Worm (Caenorhabditis elegans): ENCODE data around the gene srh-82.

The srh-82 gene

DNA sequence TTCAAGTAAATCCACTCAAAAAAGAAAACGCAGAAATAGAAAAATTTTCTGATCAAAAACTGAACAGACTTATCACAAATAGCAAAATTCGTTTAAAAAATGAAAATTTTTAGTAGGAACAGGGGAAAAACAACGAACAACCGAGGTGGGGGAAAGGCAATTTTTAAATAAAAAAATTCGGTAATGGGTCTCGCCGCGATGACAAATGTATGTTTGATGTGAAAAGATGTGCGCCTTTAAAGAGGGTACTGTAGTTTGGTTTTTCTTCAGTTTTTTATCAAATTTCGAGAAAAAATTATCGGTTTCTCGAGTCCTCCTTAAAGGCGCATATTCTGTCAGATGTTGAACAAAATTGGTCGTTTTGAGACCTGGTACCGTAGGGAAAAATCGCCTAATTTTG lies 21.0 kb upstream of the srh-82 start:
- TF ChIP-seq flt-1 (GFP tag; IDR thresholded peaks at IDR 0.05), result no peak
- TF ChIP-seq T22C8.4 (GFP tag; IDR thresholded peaks at IDR 0.05), result no peak

DNA sequence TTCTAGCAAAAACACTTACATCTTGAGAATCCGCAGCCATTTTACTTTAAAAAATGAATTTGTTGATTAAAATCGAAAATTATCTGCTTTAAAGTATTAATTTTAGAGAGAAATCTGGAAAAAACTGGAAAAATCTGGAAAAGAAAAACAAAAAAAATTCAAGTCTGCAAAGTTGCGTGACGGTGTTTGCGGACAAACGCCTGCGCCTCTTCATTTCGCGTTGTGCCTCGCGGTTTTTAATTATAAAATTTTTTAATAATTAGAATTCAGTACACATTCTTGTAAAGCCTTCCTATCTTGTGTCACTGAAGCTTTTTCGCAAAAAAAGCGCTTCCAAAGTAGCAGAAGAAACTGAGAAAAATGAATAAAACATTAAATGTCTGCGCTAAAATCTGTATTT lies 18.3 kb upstream of the srh-82 start, which contains the start of gene W03F9.1:
W03F9.1 (minus strand) TSS at position 109 of the 400 bp plus-strand sequence.
- no peak for TF ChIP-seq ref-1 (GFP tag; conservative IDR thresholded peaks at IDR 0.05)
- no peak for TF ChIP-seq tab-1 (GFP tag; IDR thresholded peaks at IDR 0.05)
- no peak for TF ChIP-seq ztf-29 (GFP tag; IDR thresholded peaks at IDR 0.05)
- TF ChIP-seq med-1 (GFP tag; optimal IDR thresholded peaks at IDR 0.05; ENCODE audit: insufficient read depth), result no peak
- no peak for TF ChIP-seq T22C8.4 (GFP tag; IDR thresholded peaks at IDR 0.05)
- TF ChIP-seq ztf-23 (GFP tag; IDR thresholded peaks at IDR 0.05), result no peak
- TF ChIP-seq cog-1 (tag; optimal IDR thresholded peaks at IDR 0.05), result peak; percentile 1
- no peak for TF ChIP-seq klf-2 (GFP tag; conservative IDR thresholded peaks at IDR 0.05)

DNA sequence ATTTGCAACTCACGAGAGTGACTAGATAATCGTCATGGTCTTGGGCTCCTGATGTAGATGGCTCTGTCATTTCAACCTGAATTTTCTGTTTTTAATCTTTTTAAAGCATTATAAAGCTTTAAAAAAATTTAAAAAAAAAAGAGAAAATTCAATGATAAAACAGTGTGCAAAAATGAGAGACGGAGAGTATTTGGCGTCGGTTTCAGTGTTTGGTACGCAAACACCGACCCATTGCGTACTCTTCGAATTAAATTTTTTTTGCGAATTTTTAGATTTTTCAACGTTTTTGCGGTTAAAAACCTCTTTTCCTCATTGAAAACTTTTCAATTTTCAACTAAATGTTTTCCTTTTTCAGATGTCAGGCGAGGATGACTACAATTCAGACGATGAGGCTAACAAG lies 17.0 kb upstream of the srh-82 start, which contains the start of the genes W03F9.2 and sftb-2:
W03F9.2 (minus strand) TSS at position 153 of the 400 bp plus-strand sequence.
sftb-2 (plus strand) TSS at position 356 of the 400 bp plus-strand sequence.
- TF ChIP-seq T22C8.4 (GFP tag; IDR thresholded peaks at IDR 0.05), result no peak
- TF ChIP-seq flt-1 (GFP tag; IDR thresholded peaks at IDR 0.05), result peak; percentile 33; the same call in 1 of the 2 replicates
- no peak for TF ChIP-seq med-1 (GFP tag; optimal IDR thresholded peaks at IDR 0.05; ENCODE audit: insufficient read depth)
- TF ChIP-seq tab-1 (GFP tag; IDR thresholded peaks at IDR 0.05), result no peak
- TF ChIP-seq ref-1 (GFP tag; conservative IDR thresholded peaks at IDR 0.05), result no peak

DNA sequence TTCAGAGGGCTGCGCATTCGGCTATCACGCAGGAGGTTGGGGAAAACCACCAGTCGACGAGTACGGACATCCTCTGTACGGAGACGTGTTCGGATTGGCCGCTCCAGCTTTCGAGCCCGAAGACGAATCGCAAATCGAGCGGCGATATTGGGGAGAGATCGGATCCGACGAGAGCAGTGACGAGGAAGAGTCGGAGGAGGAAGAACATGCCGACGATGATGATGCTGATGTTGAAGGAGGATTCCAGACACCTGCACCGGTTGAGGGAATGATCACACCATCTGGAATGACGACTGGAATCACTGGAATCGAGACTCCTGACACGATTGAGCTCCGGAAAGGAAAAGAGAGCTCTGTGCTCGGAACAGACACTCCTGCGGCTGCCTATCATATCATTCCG lies 14.7 kb upstream of the srh-82 start:
- no peak for TF ChIP-seq ztf-23 (GFP tag; IDR thresholded peaks at IDR 0.05)
- TF ChIP-seq ref-1 (GFP tag; conservative IDR thresholded peaks at IDR 0.05), result no peak
- no peak for TF ChIP-seq flt-1 (GFP tag; IDR thresholded peaks at IDR 0.05)
- no peak for TF ChIP-seq klf-2 (GFP tag; conservative IDR thresholded peaks at IDR 0.05)
- TF ChIP-seq ztf-29 (GFP tag; IDR thresholded peaks at IDR 0.05), result no peak
- TF ChIP-seq T22C8.4 (GFP tag; IDR thresholded peaks at IDR 0.05), result no peak
- no peak for TF ChIP-seq cog-1 (tag; optimal IDR thresholded peaks at IDR 0.05)
- TF ChIP-seq tab-1 (GFP tag; IDR thresholded peaks at IDR 0.05), result no peak
- TF ChIP-seq med-1 (GFP tag; optimal IDR thresholded peaks at IDR 0.05; ENCODE audit: insufficient read depth), result no peak

DNA sequence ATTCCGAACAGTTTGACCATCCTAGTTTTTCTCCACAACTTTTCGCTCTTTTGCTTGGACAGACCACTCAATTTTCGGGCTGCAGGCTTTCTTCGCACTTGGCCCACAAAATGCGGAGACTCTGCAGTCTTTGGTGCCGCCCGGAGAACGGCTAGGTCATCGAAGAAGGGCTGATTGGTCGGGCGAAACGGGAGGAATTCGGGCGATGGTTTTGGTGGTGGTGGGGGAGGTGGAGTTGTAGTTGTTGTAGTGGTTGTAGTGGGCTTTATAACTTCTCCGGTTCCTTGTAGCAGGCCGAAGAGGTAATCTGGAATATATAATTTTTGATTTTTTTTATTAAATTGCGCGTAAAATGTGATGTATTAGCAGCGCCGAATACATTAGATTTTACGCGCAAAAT lies 7.2 kb upstream of the srh-82 start:
- no peak for TF ChIP-seq cog-1 (tag; optimal IDR thresholded peaks at IDR 0.05)
- TF ChIP-seq ztf-29 (GFP tag; IDR thresholded peaks at IDR 0.05), result no peak
- no peak for TF ChIP-seq flt-1 (GFP tag; IDR thresholded peaks at IDR 0.05)
- no peak for TF ChIP-seq tab-1 (GFP tag; IDR thresholded peaks at IDR 0.05)
- TF ChIP-seq T22C8.4 (GFP tag; IDR thresholded peaks at IDR 0.05), result no peak
- TF ChIP-seq ref-1 (GFP tag; conservative IDR thresholded peaks at IDR 0.05), result no peak
- TF ChIP-seq ztf-23 (GFP tag; IDR thresholded peaks at IDR 0.05), result no peak
- no peak for TF ChIP-seq med-1 (GFP tag; optimal IDR thresholded peaks at IDR 0.05; ENCODE audit: insufficient read depth)
- TF ChIP-seq klf-2 (GFP tag; conservative IDR thresholded peaks at IDR 0.05), result no peak

DNA sequence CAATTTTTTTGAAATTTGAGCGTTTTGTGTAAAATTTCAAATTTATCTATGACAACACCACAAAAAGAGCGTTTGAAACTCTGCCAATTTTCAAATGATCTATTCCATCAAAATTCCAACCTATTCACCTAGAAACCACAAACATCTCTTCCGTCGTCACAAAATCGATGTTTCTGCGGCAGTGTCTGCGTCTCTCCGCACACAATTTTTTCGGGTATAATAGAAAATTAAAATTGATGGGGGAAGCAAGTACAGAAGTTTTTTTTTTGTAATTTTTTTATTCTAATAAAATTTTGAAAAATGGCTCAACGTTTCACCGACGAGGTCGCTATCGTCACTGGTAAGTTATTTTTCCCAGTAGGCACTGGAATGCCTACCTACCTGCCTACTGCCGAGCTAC lies 6.3 kb upstream of the srh-82 start, which contains the start of gene W03F9.9:
W03F9.9 (plus strand) TSS at position 301 of the 400 bp plus-strand sequence.
- TF ChIP-seq tab-1 (GFP tag; IDR thresholded peaks at IDR 0.05) (no peak), ztf-23 (GFP tag; IDR thresholded peaks at IDR 0.05) (no peak), ztf-29 (GFP tag; IDR thresholded peaks at IDR 0.05) (no peak), med-1 (GFP tag; optimal IDR thresholded peaks at IDR 0.05; ENCODE audit: insufficient read depth) (no peak), klf-2 (GFP tag; conservative IDR thresholded peaks at IDR 0.05) (no peak), ref-1 (GFP tag; conservative IDR thresholded peaks at IDR 0.05) (no peak), flt-1 (GFP tag; IDR thresholded peaks at IDR 0.05) (no peak), cog-1 (tag; optimal IDR thresholded peaks at IDR 0.05) (no peak), T22C8.4 (GFP tag; IDR thresholded peaks at IDR 0.05) (no peak)

DNA sequence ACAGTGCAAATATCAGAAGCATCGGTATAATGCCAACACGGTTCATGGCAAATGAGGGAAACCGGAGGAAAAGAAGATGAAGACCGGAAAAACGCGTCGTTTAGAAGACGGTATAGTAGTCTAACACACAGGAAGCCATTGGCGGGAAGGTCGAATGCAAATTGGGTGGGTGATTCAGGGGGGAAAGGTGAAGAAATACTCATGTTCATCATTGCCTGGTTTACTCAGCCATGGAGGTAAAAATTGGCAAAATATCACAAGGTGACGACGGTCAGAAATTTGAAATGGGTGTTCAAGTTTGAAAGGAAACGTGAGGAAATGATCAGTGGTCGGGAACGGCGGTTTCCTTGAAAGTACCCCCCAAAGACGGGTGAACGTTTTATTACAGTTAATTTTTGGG lies 3.6 kb upstream of the srh-82 start, which contains the start of gene W03F9.11:
W03F9.11 (minus strand) TSS at position 101 of the 400 bp plus-strand sequence.
- TF ChIP-seq T22C8.4 (GFP tag; IDR thresholded peaks at IDR 0.05) (no peak), tab-1 (GFP tag; IDR thresholded peaks at IDR 0.05) (no peak), ztf-29 (GFP tag; IDR thresholded peaks at IDR 0.05) (no peak), ztf-23 (GFP tag; IDR thresholded peaks at IDR 0.05) (no peak), cog-1 (tag; optimal IDR thresholded peaks at IDR 0.05) (no peak), med-1 (GFP tag; optimal IDR thresholded peaks at IDR 0.05; ENCODE audit: insufficient read depth) (no peak), flt-1 (GFP tag; IDR thresholded peaks at IDR 0.05) (no peak), ref-1 (GFP tag; conservative IDR thresholded peaks at IDR 0.05) (no peak), klf-2 (GFP tag; conservative IDR thresholded peaks at IDR 0.05) (no peak)

DNA sequence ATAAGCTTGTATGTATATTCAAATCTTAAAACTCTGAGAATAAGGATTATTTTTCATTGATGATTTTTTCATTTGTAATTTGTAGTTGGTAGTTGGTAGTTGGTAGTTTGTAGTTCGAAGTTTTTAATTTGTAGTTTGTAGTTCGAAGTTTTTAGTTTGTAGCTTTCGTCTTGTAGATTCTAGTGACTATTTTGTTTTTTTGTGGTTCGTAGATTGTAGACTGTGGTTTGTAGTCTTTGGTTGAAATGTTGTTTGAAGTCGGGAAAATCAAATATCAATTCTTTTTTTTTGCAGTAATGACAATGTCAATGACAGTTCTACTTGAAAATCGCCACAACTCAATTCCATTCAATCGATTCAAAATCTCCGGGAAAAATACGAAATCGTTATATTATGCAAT lies 800 bp downstream of the srh-82 start:
- TF ChIP-seq med-1 (GFP tag; optimal IDR thresholded peaks at IDR 0.05; ENCODE audit: insufficient read depth) (no peak), tab-1 (GFP tag; IDR thresholded peaks at IDR 0.05) (no peak), ztf-29 (GFP tag; IDR thresholded peaks at IDR 0.05) (no peak)

DNA sequence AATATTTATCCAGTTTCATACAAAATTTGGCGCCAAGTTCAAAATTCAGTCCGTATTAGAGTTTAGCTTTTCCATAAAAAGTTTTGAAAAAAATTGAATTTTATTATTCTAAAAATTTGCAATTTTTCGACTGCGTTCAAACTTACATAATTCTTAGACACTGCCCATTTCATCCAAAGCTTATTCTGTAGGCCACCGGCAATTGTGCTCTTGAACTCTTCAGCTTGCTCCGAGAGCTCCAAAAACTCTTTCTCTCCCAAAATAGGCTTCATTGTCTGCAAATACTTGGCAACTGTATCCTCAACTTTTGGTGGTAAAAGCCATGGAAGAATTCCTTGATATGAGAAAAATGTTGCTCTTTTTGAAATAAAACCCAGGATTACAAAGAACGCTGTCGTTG lies 5.2 kb downstream of the srh-82 start:
- TF ChIP-seq med-1 (GFP tag; optimal IDR thresholded peaks at IDR 0.05; ENCODE audit: insufficient read depth), result no peak
- TF ChIP-seq tab-1 (GFP tag; IDR thresholded peaks at IDR 0.05), result no peak
- no peak for TF ChIP-seq ref-1 (GFP tag; conservative IDR thresholded peaks at IDR 0.05)
- no peak for TF ChIP-seq cog-1 (tag; optimal IDR thresholded peaks at IDR 0.05)
- TF ChIP-seq T22C8.4 (GFP tag; IDR thresholded peaks at IDR 0.05), result no peak
- TF ChIP-seq ztf-29 (GFP tag; IDR thresholded peaks at IDR 0.05), result no peak
- no peak for TF ChIP-seq flt-1 (GFP tag; IDR thresholded peaks at IDR 0.05)
- no peak for TF ChIP-seq ztf-23 (GFP tag; IDR thresholded peaks at IDR 0.05)
- no peak for TF ChIP-seq klf-2 (GFP tag; conservative IDR thresholded peaks at IDR 0.05)

DNA sequence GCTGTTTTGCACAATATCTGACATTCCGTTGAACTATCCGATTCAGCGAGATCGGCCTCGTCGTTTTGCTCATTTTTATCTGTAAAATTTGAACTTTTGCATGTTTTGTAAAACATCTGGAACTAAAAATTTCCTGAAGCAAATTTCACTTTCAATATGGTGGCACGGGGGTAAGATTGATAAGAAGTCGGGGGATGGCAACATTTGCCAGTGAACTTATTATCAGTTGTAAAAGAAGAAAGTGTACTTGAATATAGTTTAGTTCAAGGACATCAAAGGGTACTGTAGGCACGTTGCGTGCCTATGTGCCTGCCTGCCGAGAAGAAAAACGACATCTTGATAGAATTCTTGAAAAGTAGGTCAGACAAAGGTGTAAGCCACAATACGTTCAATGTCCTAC lies 6.4 kb downstream of the srh-82 start, which contains the start of gene W03F9.4:
W03F9.4 (minus strand) TSS at position 79 of the 400 bp plus-strand sequence.
- no peak for TF ChIP-seq ztf-29 (GFP tag; IDR thresholded peaks at IDR 0.05)
- no peak for TF ChIP-seq med-1 (GFP tag; optimal IDR thresholded peaks at IDR 0.05; ENCODE audit: insufficient read depth)
- TF ChIP-seq ztf-23 (GFP tag; IDR thresholded peaks at IDR 0.05), result no peak
- no peak for TF ChIP-seq cog-1 (tag; optimal IDR thresholded peaks at IDR 0.05)
- TF ChIP-seq tab-1 (GFP tag; IDR thresholded peaks at IDR 0.05), result no peak
- no peak for TF ChIP-seq ref-1 (GFP tag; conservative IDR thresholded peaks at IDR 0.05)
- no peak for TF ChIP-seq T22C8.4 (GFP tag; IDR thresholded peaks at IDR 0.05)
- no peak for TF ChIP-seq flt-1 (GFP tag; IDR thresholded peaks at IDR 0.05)
- TF ChIP-seq klf-2 (GFP tag; conservative IDR thresholded peaks at IDR 0.05), result no peak
